Worm (Caenorhabditis elegans) whole organism, L1 larva: ENCODE measurements around the gene nlp-18.
A peak's percentile ranks its signal among the peaks of the same experiment; 100 is the strongest.

Experiments
- C04F5.9 ChIP-seq: sonication (generic microtip); optimal IDR thresholded peaks from 2 replicates; lab custom pipeline; 2016; ENCODE audit warnings: missing genetic modification characterization, missing compliant biosample characterization
- C16A3.4 ChIP-seq: fragments of 150-350 bp; optimal IDR thresholded peaks from 2 replicates; lab custom pipeline; 2014; ENCODE audit warnings: missing biosample characterization, missing genetic modification characterization
- C34B4.2 ChIP-seq: sonication (generic microtip); optimal IDR thresholded peaks from 2 replicates; lab custom pipeline; 2017; ENCODE audit warnings: mild to moderate bottlenecking, missing genetic modification characterization, missing compliant biosample characterization
- Y116A8C.19 ChIP-seq: sonication (generic microtip); optimal IDR thresholded peaks from 2 replicates; lab custom pipeline; 2016; ENCODE audit warnings: missing compliant biosample characterization, missing genetic modification characterization, borderline replicate concordance
- aha-1 ChIP-seq: fragments of 150-350 bp; optimal IDR thresholded peaks from 2 replicates; lab custom pipeline; 2014; ENCODE audit warnings: missing biosample characterization, missing genetic modification characterization
- alr-1 ChIP-seq: fragments of 200-800 bp; sonication (Bioruptor generic); optimal IDR thresholded peaks from 2 replicates; lab custom pipeline; 2018; ENCODE audit warnings: borderline replicate concordance, mild to moderate bottlenecking, missing genetic modification characterization, missing compliant biosample characterization
- ama-1 ChIP-seq: fragments of 150-350 bp; optimal IDR thresholded peaks from 2 replicates; lab custom pipeline; 2014
- blmp-1 ChIP-seq: fragments of 150-350 bp; optimal IDR thresholded peaks from 2 replicates; lab custom pipeline; 2014; ENCODE audit warnings: missing biosample characterization, missing genetic modification characterization
- ceh-63 ChIP-seq: fragments of 200-800 bp; sonication (Bioruptor generic); optimal IDR thresholded peaks from 2 replicates; lab custom pipeline; 2018; ENCODE audit warnings: mild to moderate bottlenecking, missing genetic modification characterization, missing compliant biosample characterization
- ceh-8 ChIP-seq: fragments of 200-800 bp; sonication (Bioruptor generic); optimal IDR thresholded peaks from 2 replicates; lab custom pipeline; 2018; ENCODE audit warnings: mild to moderate bottlenecking, missing genetic modification characterization, moderate library complexity, missing compliant biosample characterization
- ceh-82 ChIP-seq, 3 experiments: fragments of 150-350 bp in 1 of 3; sonication (generic microtip) in 2 of 3; optimal IDR thresholded peaks; 2 replicates each; lab custom pipeline; 2014 to 2017; ENCODE audit warnings: missing biosample characterization in 3 of 3, missing genetic modification characterization in 3 of 3
- ceh-90 ChIP-seq: sonication (generic microtip); optimal IDR thresholded peaks from 2 replicates; lab custom pipeline; 2016; ENCODE audit warnings: missing genetic modification characterization, missing compliant biosample characterization
- ces-1 ChIP-seq: fragments of 150-350 bp; optimal IDR thresholded peaks from 2 replicates; lab custom pipeline; 2014; ENCODE audit warnings: missing biosample characterization, missing genetic modification reagents, missing genetic modification characterization
- dpl-1 ChIP-seq, 3 experiments: fragments of 150-350 bp in 2 of 3; sonication (generic microtip) in 1 of 3; optimal IDR thresholded peaks; 2 replicates each; lab custom pipeline; 2014 to 2017; ENCODE audit warnings: missing biosample characterization in 3 of 3, missing genetic modification characterization in 3 of 3, missing genetic modification reagents in 3 of 3
- dsc-1 ChIP-seq: sonication (generic microtip); optimal IDR thresholded peaks from 2 replicates; lab custom pipeline; 2016; ENCODE audit warnings: mild to moderate bottlenecking, missing genetic modification characterization, missing compliant biosample characterization
- efl-1 ChIP-seq, 4 experiments: fragments of 150-350 bp; optimal IDR thresholded peaks in 3 of 4; peaks in 1 of 4; 1 replicate in 1 of 4; 2 replicates in 3 of 4; lab custom pipeline; 2014; ENCODE audit warnings: missing biosample characterization in 2 of 4, missing genetic modification characterization in 2 of 4, missing genetic modification reagents in 2 of 4
- efl-3 ChIP-seq: fragments of 200-800 bp; sonication (Bioruptor generic); optimal IDR thresholded peaks from 2 replicates; lab custom pipeline; 2018; ENCODE audit warnings: mild to moderate bottlenecking, missing genetic modification characterization, missing compliant biosample characterization
- egl-13 ChIP-seq: sonication (generic microtip); optimal IDR thresholded peaks from 2 replicates; lab custom pipeline; 2016; ENCODE audit warnings: missing genotype, missing genetic modification reagents, missing genetic modification characterization, missing compliant biosample characterization
- fos-1 ChIP-seq: fragments of 150-350 bp; optimal IDR thresholded peaks from 2 replicates; lab custom pipeline; 2014; ENCODE audit warnings: missing biosample characterization, missing genetic modification characterization
- grh-1 ChIP-seq: fragments of 200-800 bp; sonication (Bioruptor generic); IDR thresholded peaks from 2 replicates; pipeline ENCODE4 v1.3.6; 2022; ENCODE audit warnings: missing genetic modification reagents, missing genetic modification characterization, missing compliant biosample characterization
- hlh-17 ChIP-seq: fragments of 200-800 bp; sonication (Bioruptor generic); optimal IDR thresholded peaks from 2 replicates; lab custom pipeline; 2018; ENCODE audit warnings: missing genetic modification characterization, mild to moderate bottlenecking, missing compliant biosample characterization, moderate library complexity, borderline replicate concordance
- hlh-4 ChIP-seq: sonication (generic microtip); optimal IDR thresholded peaks from 2 replicates; lab custom pipeline; 2016; ENCODE audit warnings: mild to moderate bottlenecking, missing genetic modification characterization, missing compliant biosample characterization
- isw-1 ChIP-seq: fragments of 200-800 bp; sonication (Bioruptor generic); IDR thresholded peaks from 2 replicates; pipeline ENCODE4 v1.3.6; 2022; ENCODE audit warnings: missing genetic modification characterization, missing compliant biosample characterization
- lin-14 ChIP-seq: fragments of 200-800 bp; sonication (Bioruptor generic); optimal IDR thresholded peaks from 2 replicates; lab custom pipeline; 2018; ENCODE audit warnings: mild to moderate bottlenecking, missing genetic modification characterization, moderate library complexity, missing compliant biosample characterization
- lin-35 ChIP-seq, 2 experiments: fragments of 150-350 bp; optimal IDR thresholded peaks; 2 replicates each; lab custom pipeline; 2014; ENCODE audit warnings: missing biosample characterization in 2 of 2, missing genetic modification characterization in 2 of 2, missing genetic modification reagents in 2 of 2
- lin-39 ChIP-seq: fragments of 150-350 bp; optimal IDR thresholded peaks from 2 replicates; lab custom pipeline; 2014; ENCODE audit warnings: missing biosample characterization, missing genetic modification reagents, missing genetic modification characterization
- lir-3 ChIP-seq: sonication (generic microtip); optimal IDR thresholded peaks from 2 replicates; lab custom pipeline; 2016; ENCODE audit warnings: mild to moderate bottlenecking, missing genetic modification characterization, moderate library complexity, missing compliant biosample characterization; ENCODE audit not compliant: poor library complexity
- lsy-2 ChIP-seq, 2 experiments: fragments of 150-350 bp; optimal IDR thresholded peaks; 2 replicates each; lab custom pipeline; 2014; ENCODE audit warnings: missing biosample characterization in 2 of 2, missing genetic modification characterization in 2 of 2
- mef-2 ChIP-seq: fragments of 150-350 bp; optimal IDR thresholded peaks from 2 replicates; lab custom pipeline; 2014; ENCODE audit warnings: missing biosample characterization, missing genetic modification characterization
- nhr-19 ChIP-seq: fragments of 200-800 bp; sonication (Bioruptor generic); conservative IDR thresholded peaks from 2 replicates; pipeline ENCODE4 v1.3.6; 2022; ENCODE audit warnings: missing genetic modification characterization, missing compliant biosample characterization
- nhr-28 ChIP-seq: fragments of 150-350 bp; optimal IDR thresholded peaks from 2 replicates; lab custom pipeline; 2014; ENCODE audit warnings: missing biosample characterization, missing genetic modification characterization
- nhr-47 ChIP-seq: sonication (generic microtip); optimal IDR thresholded peaks from 2 replicates; lab custom pipeline; 2016; ENCODE audit warnings: mild to moderate bottlenecking, missing genetic modification characterization, moderate library complexity, missing compliant biosample characterization
- nhr-71 ChIP-seq: sonication (generic microtip); optimal IDR thresholded peaks from 2 replicates; lab custom pipeline; 2016; ENCODE audit warnings: mild to moderate bottlenecking, missing genetic modification characterization, moderate library complexity, missing compliant biosample characterization
- nhr-76 ChIP-seq: sonication (generic microtip); optimal IDR thresholded peaks from 2 replicates; lab custom pipeline; 2017; ENCODE audit warnings: missing biosample characterization, missing genetic modification characterization
- nhr-85 ChIP-seq: sonication (generic microtip); peaks from one replicate; lab custom pipeline; 2016; ENCODE audit warnings: missing genetic modification characterization, inconsistent platforms, missing compliant biosample characterization
- pag-3 ChIP-seq: sonication (generic microtip); optimal IDR thresholded peaks from 2 replicates; lab custom pipeline; 2017; ENCODE audit warnings: missing genetic modification characterization, mild to moderate bottlenecking, missing compliant biosample characterization, antibody characterized with exemption, borderline replicate concordance; ENCODE audit not compliant: insufficient read depth
- skn-1 ChIP-seq: fragments of 150-350 bp; optimal IDR thresholded peaks from 2 replicates; lab custom pipeline; 2014; ENCODE audit warnings: missing biosample characterization, missing genetic modification characterization
- snpc-4 ChIP-seq: fragments of 150-350 bp; optimal IDR thresholded peaks from 2 replicates; lab custom pipeline; 2014; ENCODE audit warnings: missing biosample characterization, missing genetic modification characterization
- tbx-2 ChIP-seq: sonication (generic microtip); optimal IDR thresholded peaks from 2 replicates; lab custom pipeline; 2016; ENCODE audit warnings: missing genetic modification characterization, missing compliant biosample characterization
- tlp-1 ChIP-seq: fragments of 150-350 bp; optimal IDR thresholded peaks from 2 replicates; lab custom pipeline; 2014; ENCODE audit warnings: missing biosample characterization, missing genetic modification characterization
- unc-30 ChIP-seq: sonication (generic microtip); optimal IDR thresholded peaks from 2 replicates; lab custom pipeline; 2017; ENCODE audit warnings: missing biosample characterization, missing genetic modification characterization
- unc-86 ChIP-seq: sonication (generic microtip); optimal IDR thresholded peaks from 2 replicates; lab custom pipeline; 2016; ENCODE audit warnings: missing genetic modification characterization, missing compliant biosample characterization
- zag-1 ChIP-seq: fragments of 150-350 bp; optimal IDR thresholded peaks from 2 replicates; lab custom pipeline; 2014; ENCODE audit warnings: missing biosample characterization, missing genetic modification characterization
- zip-4 ChIP-seq: fragments of 200-800 bp; sonication (Bioruptor generic); optimal IDR thresholded peaks from 2 replicates; lab custom pipeline; 2018; ENCODE audit warnings: mild to moderate bottlenecking, missing genetic modification characterization, moderate library complexity, missing compliant biosample characterization

The nlp-18 gene

DNA sequence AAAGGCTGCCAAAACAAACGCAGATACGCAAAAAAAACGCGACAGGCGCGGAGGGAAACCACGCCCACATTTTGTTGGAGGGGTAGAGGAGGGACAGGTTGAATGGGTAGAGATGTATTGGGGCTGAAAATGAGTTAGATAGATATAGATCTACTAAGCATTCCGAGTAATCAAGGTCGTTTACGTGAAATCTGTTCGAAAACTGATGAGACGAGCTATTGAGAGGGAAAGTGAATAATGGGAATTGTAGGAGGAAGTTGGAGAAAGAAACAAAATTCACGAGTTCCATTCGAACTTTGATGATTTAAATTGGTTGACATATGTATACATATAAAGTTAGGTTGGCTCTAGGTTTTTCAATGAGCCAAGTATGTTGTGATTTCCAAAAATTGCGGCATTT, 13.3 kb downstream of the nlp-18 start:
- TF ChIP-seq unc-30 = no peak
- no peak for TF ChIP-seq zag-1 (tag; lab: Kevin White, UChicago)
- TF ChIP-seq nhr-85 (tag; lab: Kevin White, UChicago) = peak; percentile 88
- peak; percentile 56 for TF ChIP-seq lin-14 (GFP tag; lab: Kevin White, UChicago)

DNA sequence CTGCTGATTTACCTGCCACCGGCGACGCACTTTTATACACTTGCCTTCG, 13.5 kb downstream of the nlp-18 start, which contains the start of gene ram-2:
TSS of gene ram-2 (minus strand) at position 47 of the 49 bp plus-strand sequence.
- TF ChIP-seq lir-3 (tag; lab: Kevin White, UChicago) (no peak), C16A3.4 (tag; lab: Kevin White, UChicago) (no peak), fos-1 (tag; lab: Kevin White, UChicago) (no peak), grh-1 (GFP tag; lab: Robert Waterston, UW) (no peak), unc-86 (tag; lab: Kevin White, UChicago) (no peak), skn-1 (tag; lab: Kevin White, UChicago) (no peak), tbx-2 (no peak), Y116A8C.19 (tag; lab: Kevin White, UChicago) (no peak), alr-1 (tag; lab: Kevin White, UChicago) (no peak), blmp-1 (tag; lab: Kevin White, UChicago) (no peak), efl-1 (optimal IDR thresholded peaks at IDR 0.05; lab: Kevin White, UChicago) (no peak), efl-1 (GFP tag; optimal IDR thresholded peaks at IDR 0.05 in 1 of 2; lab: Kevin White, UChicago) (no peak), snpc-4 (tag; lab: Kevin White, UChicago) (no peak), nhr-47 (tag; lab: Kevin White, UChicago) (no peak), tlp-1 (tag; lab: Kevin White, UChicago) (no peak), ceh-90 (tag; lab: Kevin White, UChicago) (no peak), isw-1 (GFP tag; lab: Robert Waterston, UW) (no peak), dpl-1 (GFP tag; optimal IDR thresholded peaks at IDR 0.05; lab: Kevin White, UChicago) (no peak), lin-39 (tag; lab: Kevin White, UChicago) (no peak)

DNA sequence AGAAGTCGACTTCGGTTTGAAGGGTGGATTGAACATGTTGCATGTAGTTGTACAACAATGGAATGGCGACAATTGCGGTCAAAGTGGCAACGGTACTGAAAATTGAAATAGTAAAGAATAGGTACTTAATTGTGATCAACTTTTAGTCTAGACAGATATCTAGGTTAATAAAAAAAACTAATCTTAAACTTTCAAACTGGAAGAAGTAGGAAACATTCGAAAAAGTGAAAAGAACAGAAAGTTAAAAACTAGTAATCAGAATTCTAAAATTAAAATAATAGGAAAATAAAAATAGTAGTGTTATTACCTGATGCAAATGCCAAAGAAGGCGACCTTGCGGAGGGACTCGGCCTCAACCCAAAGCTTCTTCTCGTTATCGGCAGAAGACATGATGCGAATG, 13.8 kb downstream of the nlp-18 start:
- no peak for TF ChIP-seq nhr-76 (tag; lab: Kevin White, UChicago)
- TF ChIP-seq efl-1 (optimal IDR thresholded peaks at IDR 0.05; lab: Kevin White, UChicago) = no peak
- TF ChIP-seq efl-1 (GFP tag; optimal IDR thresholded peaks at IDR 0.05 in 1 of 2; lab: Kevin White, UChicago) = peak in 1 of 2 experiments; percentile 14
- TF ChIP-seq C04F5.9 = no peak
- no peak for TF ChIP-seq ces-1 (GFP tag; lab: Kevin White, UChicago)
- TF ChIP-seq nhr-19 (GFP tag; lab: Robert Waterston, UW) = no peak
- no peak for TF ChIP-seq zip-4 (GFP tag; lab: Kevin White, UChicago)
- TF ChIP-seq unc-30 = no peak

DNA sequence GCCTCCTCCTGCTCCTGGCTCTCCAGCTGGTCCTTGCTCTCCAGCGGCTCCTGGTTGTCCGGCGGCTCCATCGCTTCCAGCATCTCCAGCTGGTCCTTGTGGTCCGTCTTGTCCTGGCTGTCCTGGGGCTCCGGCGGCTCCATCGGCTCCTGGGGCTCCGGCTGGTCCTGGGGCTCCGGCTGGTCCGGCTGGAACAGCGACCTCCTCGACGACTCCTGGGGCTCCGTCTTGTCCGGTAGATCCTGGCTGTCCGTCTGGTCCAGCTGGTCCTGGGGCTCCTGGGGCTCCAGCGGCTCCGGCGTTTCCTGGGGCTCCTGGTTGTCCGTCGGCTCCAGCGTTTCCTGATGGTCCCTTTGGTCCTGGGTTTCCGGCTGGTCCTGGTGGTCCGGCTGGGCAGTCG, 14.5 kb downstream of the nlp-18 start:
- TF ChIP-seq pag-3 (tag; lab: Kevin White, UChicago) (no peak), ceh-90 (tag; lab: Kevin White, UChicago) (no peak), ceh-8 (peak; percentile 84)

DNA sequence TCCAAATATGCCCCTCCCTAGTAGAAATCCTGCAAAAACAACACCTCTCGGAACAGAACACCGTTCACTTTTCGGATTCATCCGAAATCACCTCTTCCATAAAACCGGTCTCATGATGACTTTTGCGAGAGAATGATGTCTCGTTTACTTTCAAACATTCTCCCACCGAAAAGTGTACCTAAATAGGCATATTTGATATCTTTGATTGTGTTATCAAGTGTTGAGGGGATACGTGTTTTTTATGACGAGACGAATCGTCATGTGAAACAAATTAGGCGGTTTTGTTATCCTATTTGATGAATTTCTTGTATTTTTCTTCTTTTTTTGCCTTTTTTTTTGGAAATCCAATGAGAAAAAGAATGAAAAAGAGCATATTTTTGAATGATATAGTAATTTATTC, 15.0 kb downstream of the nlp-18 start:
- TF ChIP-seq nhr-85 (tag; lab: Kevin White, UChicago) (peak; percentile 22), hlh-17 (no peak), nhr-71 (no peak), efl-3 (GFP tag; lab: Kevin White, UChicago) (no peak), unc-30 (no peak), lin-35 (GFP tag; optimal IDR thresholded peaks at IDR 0.05; lab: Kevin White, UChicago) (peak in 1 of 2 experiments; percentile 43), ama-1 (lab: Kevin White, UChicago) (peak; percentile 32), ceh-63 (GFP tag; lab: Kevin White, UChicago) (no peak), dsc-1 (no peak), lin-14 (GFP tag; lab: Kevin White, UChicago) (peak; percentile 37), ceh-82 (tag; optimal IDR thresholded peaks at IDR 0.05; lab: Kevin White, UChicago) (no peak), grh-1 (GFP tag; lab: Robert Waterston, UW) (0 out of 2 replicates have a peak, but pooled peaks have one; percentile 7), Y116A8C.19 (tag; lab: Kevin White, UChicago) (no peak), C34B4.2 (tag; lab: Kevin White, UChicago) (no peak), nhr-28 (tag; lab: Kevin White, UChicago) (no peak), hlh-4 (tag; lab: Kevin White, UChicago) (no peak), mef-2 (tag; lab: Kevin White, UChicago) (no peak), tlp-1 (tag; lab: Kevin White, UChicago) (no peak), egl-13 (tag; lab: Kevin White, UChicago) (no peak), efl-1 (optimal IDR thresholded peaks at IDR 0.05; lab: Kevin White, UChicago) (peak in 1 of 2 experiments; percentile 13), efl-1 (GFP tag; optimal IDR thresholded peaks at IDR 0.05 in 1 of 2; lab: Kevin White, UChicago) (peak in 1 of 2 experiments; percentile 17), aha-1 (tag; lab: Kevin White, UChicago) (no peak), pag-3 (tag; lab: Kevin White, UChicago) (peak; percentile 11), lsy-2 (tag; optimal IDR thresholded peaks at IDR 0.05; lab: Kevin White, UChicago) (no peak)
